Worm (Caenorhabditis elegans) whole organism, young adult: Measurements from ENCODE around the gene grl-23.

Experiments used
- B0019.2 ChIP-seq: fragments of 200-800 bp; sonication (Bioruptor generic); conservative IDR thresholded peaks from 2 replicates; pipeline ENCODE4 v1.3.6; 2022; ENCODE audit warnings: missing genetic modification reagents, missing genetic modification characterization, missing compliant biosample characterization
- hsf-1 ChIP-seq: fragments of 200-800 bp; sonication (Bioruptor generic); IDR thresholded peaks from 2 replicates; pipeline ENCODE4 v1.3.6; 2022; ENCODE audit warnings: missing genetic modification reagents, missing genetic modification characterization, missing compliant biosample characterization
- nfyb-1 ChIP-seq: fragments of 200-800 bp; sonication (Bioruptor generic); IDR thresholded peaks from 2 replicates; pipeline ENCODE4 v1.3.6; 2022; ENCODE audit warnings: missing genetic modification reagents, missing genetic modification characterization, missing compliant biosample characterization
- nhr-80 ChIP-seq: sonication (generic microtip); optimal IDR thresholded peaks from 2 replicates; lab custom pipeline; 2016; ENCODE audit warnings: missing genetic modification characterization, missing compliant biosample characterization
- pbrm-1 ChIP-seq: fragments of 200-800 bp; sonication (Bioruptor generic); IDR thresholded peaks from 2 replicates; pipeline ENCODE4 v1.3.6; 2022; ENCODE audit warnings: missing genetic modification reagents, missing genetic modification characterization, missing compliant biosample characterization

DNA sequence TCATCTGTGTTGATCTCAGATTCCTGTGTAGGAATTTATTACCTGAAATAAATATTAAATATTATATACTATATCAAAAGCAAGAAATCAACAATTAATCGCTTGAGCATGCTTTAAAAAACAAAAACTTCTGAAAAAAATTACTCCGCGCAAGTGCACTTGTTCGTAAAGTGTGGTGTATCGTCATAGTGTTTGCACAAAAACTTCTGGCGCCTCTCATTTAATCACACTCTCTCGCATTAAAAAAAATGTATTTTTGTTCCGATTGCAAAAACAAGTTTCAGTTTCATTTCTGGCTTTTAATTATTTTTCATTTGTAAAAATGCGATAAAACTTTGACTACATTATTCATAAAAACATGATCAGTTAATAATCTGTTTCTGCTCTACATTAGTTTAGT lies 22.4 kb upstream of the grl-23 start, which contains the start of the genes C14C10.10 and ril-2:
- TF ChIP-seq nfyb-1 (GFP tag; lab: Robert Waterston, UW), result no peak
- TF ChIP-seq pbrm-1 (GFP tag; lab: Robert Waterston, UW), result no peak
- TF ChIP-seq hsf-1 (GFP tag; lab: Robert Waterston, UW), result no peak
- no peak for TF ChIP-seq nhr-80
- TF ChIP-seq B0019.2 (GFP tag; lab: Robert Waterston, UW), result no peak
